Worm (Caenorhabditis elegans) whole organism, early embryonic: ENCODE measurements around the gene sax-2.

Experiments
- B0310.2 ChIP-seq: sonication (generic microtip); optimal IDR thresholded peaks from 2 replicates; lab custom pipeline; 2016; ENCODE audit warnings: mild to moderate bottlenecking, missing genetic modification characterization, missing compliant biosample characterization
- ama-1 ChIP-seq: fragments of 150-350 bp; optimal IDR thresholded peaks from 2 replicates; lab custom pipeline; 2014
- ceh-13 ChIP-seq: fragments of 200-800 bp; sonication (Bioruptor generic); optimal IDR thresholded peaks from 2 replicates; lab custom pipeline; 2018; ENCODE audit warnings: mild to moderate bottlenecking, missing genetic modification characterization, missing compliant biosample characterization
- ets-7 ChIP-seq: sonication (generic microtip); optimal IDR thresholded peaks from 2 replicates; lab custom pipeline; 2016; ENCODE audit warnings: missing genotype, missing genetic modification characterization, missing compliant biosample characterization
- flt-1 ChIP-seq: fragments of 200-800 bp; sonication (Bioruptor generic); IDR thresholded peaks from 2 replicates; pipeline ENCODE4 v1.3.6; 2022; ENCODE audit warnings: missing genetic modification characterization, missing compliant biosample characterization
- hmbx-1 ChIP-seq: sonication (generic microtip); optimal IDR thresholded peaks from 2 replicates; lab custom pipeline; 2016; ENCODE audit warnings: mild to moderate bottlenecking, missing genetic modification characterization, missing compliant biosample characterization
- hmg-4 ChIP-seq: fragments of 200-800 bp; sonication (Bioruptor generic); optimal IDR thresholded peaks from 2 replicates; lab custom pipeline; 2018; ENCODE audit warnings: mild to moderate bottlenecking, missing genetic modification characterization, missing compliant biosample characterization
- hnd-1 ChIP-seq: sonication (generic microtip); optimal IDR thresholded peaks from 2 replicates; lab custom pipeline; 2016; ENCODE audit warnings: missing genetic modification characterization, missing compliant biosample characterization
- tbx-37 ChIP-seq: fragments of 200-800 bp; sonication (Bioruptor generic); conservative IDR thresholded peaks from 2 replicates; pipeline ENCODE4 v1.3.6; 2022; ENCODE audit warnings: missing genetic modification reagents, missing genetic modification characterization, missing compliant biosample characterization
- tra-4 ChIP-seq: sonication (generic microtip); optimal IDR thresholded peaks from 2 replicates; lab custom pipeline; 2017; ENCODE audit warnings: missing genetic modification characterization, missing compliant biosample characterization

- TF ChIP-seq ama-1 (lab: Kevin White, UChicago) (no peak), tra-4 (no peak), ets-7 (tag; lab: Kevin White, UChicago) (no peak), ceh-13 (GFP tag; lab: Kevin White, UChicago) (no peak), B0310.2 (tag; lab: Kevin White, UChicago) (no peak), hmbx-1 (no peak), hnd-1 (tag; lab: Kevin White, UChicago) (no peak), flt-1 (GFP tag; lab: Robert Waterston, UW) (no peak), tbx-37 (GFP tag; lab: Robert Waterston, UW) (no peak), hmg-4 (GFP tag; lab: Kevin White, UChicago) (no peak)
Observed at ce11 chrIII:5144169-5144568, 34.7 kb downstream of the sax-2 start.
